Fruit fly (Drosophila melanogaster): ENCODE results near the gene sstn.

Gene sstn

DNA sequence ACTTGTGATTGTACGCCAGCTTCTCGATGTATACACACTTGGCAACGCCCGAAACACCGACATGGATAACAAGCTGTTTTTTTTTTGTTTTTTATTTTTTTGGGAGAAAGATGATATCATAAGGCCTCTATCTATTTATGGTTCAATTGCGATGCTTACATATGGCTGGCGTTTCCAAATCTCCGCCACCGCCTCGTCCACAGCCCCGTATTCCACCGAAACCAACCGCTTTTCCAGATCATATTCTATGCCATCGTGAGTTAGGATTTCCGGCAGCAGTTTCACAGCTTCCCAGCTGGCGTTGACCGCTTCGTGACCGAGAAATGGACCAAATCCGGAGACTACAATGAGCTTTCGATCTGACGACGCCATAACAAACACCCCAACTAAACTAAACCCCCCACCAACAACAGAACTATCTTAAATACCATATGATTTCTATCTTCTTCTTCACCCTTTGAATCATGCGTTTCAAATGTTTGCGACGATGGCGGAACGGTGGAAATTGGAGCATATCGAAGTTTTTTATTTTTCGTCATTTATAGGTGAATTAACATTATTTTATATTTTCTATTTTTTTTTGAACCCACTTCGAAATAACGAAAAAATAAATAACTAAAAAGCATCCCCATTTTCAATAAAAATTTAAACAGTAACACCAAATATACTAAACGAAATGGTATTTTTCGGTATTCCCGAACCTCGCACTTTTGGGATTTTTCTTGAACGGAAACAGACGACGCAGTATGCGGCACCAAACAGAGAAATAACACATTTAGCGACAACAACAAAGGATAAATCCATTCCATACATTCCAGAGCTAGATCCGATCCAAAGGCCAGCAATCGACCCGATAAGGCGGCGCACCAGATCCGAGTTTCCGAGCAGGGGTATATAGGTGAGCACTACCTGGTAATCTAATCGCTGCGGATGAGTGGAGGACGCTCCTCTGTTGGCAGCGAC, 49.4 kb upstream of the sstn start, which contains the start of the genes CG32147 and Pex3 (continued):
- no peak for TF ChIP-seq CG14860 (GFP tag; IDR thresholded peaks at IDR 0.05; ENCODE audit: partially characterized antibody)
- 0 out of 3 replicates have a peak, but pooled peaks have one; percentile 10 for TF ChIP-seq CG16813 (GFP tag; IDR thresholded peaks at IDR 0.05; ENCODE audit: partially characterized antibody)
- no peak for TF ChIP-seq Ada2b (GFP tag; IDR thresholded peaks at IDR 0.05)
- no peak for TF ChIP-seq toy (GFP tag; IDR thresholded peaks at IDR 0.05)
- no peak for TF ChIP-seq CG1602 (GFP tag; optimal IDR thresholded peaks at IDR 0.05)
- no peak for TF ChIP-seq CG10462 (GFP tag; optimal IDR thresholded peaks at IDR 0.05)
- TF ChIP-seq H2.0 (GFP tag; IDR thresholded peaks at IDR 0.05), result no peak
- no peak for TF ChIP-seq Hmx (GFP tag; optimal IDR thresholded peaks at IDR 0.05)
- no peak for TF ChIP-seq hth (optimal IDR thresholded peaks at IDR 0.05)
- no peak for TF ChIP-seq CG3065 (GFP tag; optimal IDR thresholded peaks at IDR 0.05)
- no peak for TF ChIP-seq CG9876 (GFP tag; optimal IDR thresholded peaks at IDR 0.05)
- no peak for TF ChIP-seq unc-4 (GFP tag; IDR thresholded peaks at IDR 0.05; ENCODE audit: partially characterized antibody)
- TF ChIP-seq B-H1 (GFP tag; IDR thresholded peaks at IDR 0.05), result no peak
- TF ChIP-seq emc (GFP tag; optimal IDR thresholded peaks at IDR 0.05), result no peak
- no peak for TF ChIP-seq CG4730 (GFP tag; IDR thresholded peaks at IDR 0.05)
- TF ChIP-seq ranshi (GFP tag; IDR thresholded peaks at IDR 0.05), result no peak
- no peak for TF ChIP-seq CG17359 (tag; optimal IDR thresholded peaks at IDR 0.05)
- no peak for TF ChIP-seq CG10543 (GFP tag; optimal IDR thresholded peaks at IDR 0.05)
- TF ChIP-seq Dp (GFP tag; optimal IDR thresholded peaks at IDR 0.05), result peak; percentile 53
- TF ChIP-seq ems (GFP tag; optimal IDR thresholded peaks at IDR 0.05), result no peak
- TF ChIP-seq CG11504 (tag; optimal IDR thresholded peaks at IDR 0.05), result no peak
- TF ChIP-seq Vsx1 (GFP tag; optimal IDR thresholded peaks at IDR 0.05), result peak; percentile 29
- no peak for TF ChIP-seq Hr3 (GFP tag; optimal IDR thresholded peaks at IDR 0.05)
- TF ChIP-seq CHES-1-like (GFP tag; optimal IDR thresholded peaks at IDR 0.05), result peak; percentile 19
- TF ChIP-seq ttk (GFP tag; IDR thresholded peaks at IDR 0.05), result no peak
- TF ChIP-seq NK7.1 (GFP tag; optimal IDR thresholded peaks at IDR 0.05), result no peak
- no peak for TF ChIP-seq Drgx (GFP tag; IDR thresholded peaks at IDR 0.05)

DNA sequence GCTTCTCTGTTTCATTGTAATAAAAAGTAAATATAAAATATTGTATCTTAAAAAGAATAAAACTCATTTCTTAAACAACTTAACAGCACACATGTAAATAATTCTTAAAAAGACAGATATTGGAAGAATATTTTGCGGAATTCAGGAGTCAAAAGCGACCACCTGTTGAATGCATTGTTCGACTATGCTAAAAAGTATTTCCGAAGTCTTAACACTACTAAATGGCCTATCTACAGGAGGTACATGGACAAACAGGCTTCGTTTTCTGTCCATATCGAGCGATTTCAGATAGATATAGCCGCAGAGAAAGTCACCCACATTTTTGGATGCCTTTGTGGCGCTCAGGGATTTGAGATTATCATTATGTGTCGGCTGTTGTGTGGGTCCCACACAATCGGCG, 48.6 kb upstream of the sstn start:
- TF ChIP-seq sens (GFP tag) (peak; percentile 48), Neu2 (GFP tag; optimal IDR thresholded peaks at IDR 0.05; ENCODE audit: borderline replicate concordance) (peak; percentile 52), CG42726 (GFP tag; IDR thresholded peaks at IDR 0.05; ENCODE audit: partially characterized antibody) (no peak), Dip2 (GFP tag; IDR thresholded peaks at IDR 0.05) (no peak), stc (GFP tag; IDR thresholded peaks at IDR 0.05) (no peak), kah (GFP tag; optimal IDR thresholded peaks at IDR 0.05) (peak; percentile 94), scrt (GFP tag; optimal IDR thresholded peaks at IDR 0.05) (peak; percentile 37)

DNA sequence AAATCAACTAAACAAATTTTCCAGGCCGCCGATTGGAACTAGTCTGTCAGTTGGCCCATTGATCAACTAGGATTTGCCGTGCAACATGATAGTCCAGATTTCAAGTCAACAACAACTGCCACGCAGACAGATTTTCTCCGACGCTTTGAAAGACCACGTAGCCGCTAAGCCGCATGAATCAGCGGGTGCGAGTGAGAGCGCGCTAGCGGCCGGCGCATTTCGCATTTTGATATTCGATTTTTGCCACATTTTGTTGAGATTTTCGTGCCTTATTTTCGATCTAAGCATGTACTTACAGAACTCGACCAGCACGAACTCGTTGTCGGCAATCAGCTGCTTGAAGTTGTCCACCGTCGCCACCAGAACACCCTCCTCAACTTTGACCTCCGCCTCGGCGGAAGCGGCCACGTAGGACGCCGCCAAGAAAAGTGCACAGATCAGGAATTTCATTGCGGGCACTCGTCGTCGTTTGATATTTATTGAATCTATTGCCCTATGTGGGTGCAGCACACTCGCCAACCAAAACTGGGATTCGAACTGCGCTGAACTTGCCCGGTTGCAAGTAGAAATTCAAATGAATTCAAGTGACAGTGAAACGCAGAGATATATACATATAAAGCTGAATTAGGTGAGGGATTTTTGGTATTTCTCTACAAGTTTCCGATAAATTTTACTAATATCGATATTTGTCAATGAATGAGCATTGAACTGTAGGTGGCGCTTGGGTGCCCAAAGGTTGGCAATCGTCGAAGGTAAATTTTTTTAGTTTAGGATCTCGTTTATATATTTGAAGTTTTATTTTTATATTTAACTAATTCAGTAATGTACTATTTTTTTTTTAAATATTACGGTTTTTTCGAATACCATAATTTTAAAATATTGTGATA, 47.7 kb upstream of the sstn start, which contains the start of gene Pdi:
TSS of gene Pdi (minus strand) at position 837 of the 887 bp plus-strand sequence.
- TF ChIP-seq CkIIα-i1 (GFP tag; IDR thresholded peaks at IDR 0.05) (no peak), H2.0 (GFP tag; IDR thresholded peaks at IDR 0.05) (no peak), crp (GFP tag; optimal IDR thresholded peaks at IDR 0.05) (peak in 1 of 2 experiments; percentile 18), lbe (GFP tag; optimal IDR thresholded peaks at IDR 0.05) (peak; percentile 50), CG11093 (GFP tag; IDR thresholded peaks at IDR 0.05) (no peak), CG4854 (GFP tag; optimal IDR thresholded peaks at IDR 0.05) (peak; percentile 12), ato (GFP tag; IDR thresholded peaks at IDR 0.05; ENCODE audit: partially characterized antibody) (peak; percentile 54), CG18476 (GFP tag; optimal IDR thresholded peaks at IDR 0.05) (no peak), sob (GFP tag; IDR thresholded peaks at IDR 0.05) (peak; percentile 60; the same call in 1 of the 2 replicates), Abd-B (GFP tag; optimal IDR thresholded peaks at IDR 0.05) (no peak), ap (GFP tag; IDR thresholded peaks at IDR 0.05) (no peak), Taf1 (GFP tag; IDR thresholded peaks at IDR 0.05) (no peak), CG12942 (GFP tag; optimal IDR thresholded peaks at IDR 0.05) (no peak), CG10147 (GFP tag; optimal IDR thresholded peaks at IDR 0.05) (no peak)
